Worm (Caenorhabditis elegans): ENCODE measurements around the gene C15H11.10.

ce11 chrV:14414964-14415564, 23.1 kb downstream of the C15H11.10 start, which contains the start of the genes nxf-1 and C15H11.11:
- TF ChIP-seq flt-1 (GFP tag; IDR thresholded peaks at IDR 0.05), result no peak
- TF ChIP-seq cog-1 (tag; optimal IDR thresholded peaks at IDR 0.05), result no peak

Measured in whole organism, midembryonic.